Fruit fly (Drosophila melanogaster) whole organism, prepupa: ENCODE results near the gene tup.
A peak's percentile ranks its signal among the peaks of the same experiment; 100 is the strongest.

Experiments used
- CG11294 ChIP-seq: fragments of 200-800 bp; sonication (Bioruptor generic); IDR thresholded peaks from 2 replicates; pipeline ENCODE4 v1.3.6; 2022; ENCODE audit warnings: missing biosample characterization, missing genetic modification characterization
- CG11762 ChIP-seq: fragments of 200-800 bp; sonication (Bioruptor generic); optimal IDR thresholded peaks from 3 replicates; lab custom pipeline; 2016; ENCODE audit warnings: missing biosample characterization, missing genetic modification characterization; ENCODE audit not compliant: insufficient read depth
- CG15336 ChIP-seq: fragments of 200-800 bp; sonication (Bioruptor generic); IDR thresholded peaks from 2 replicates; pipeline ENCODE4 v1.3.6; 2022; ENCODE audit warnings: missing biosample characterization, missing genetic modification characterization
- CG1621 ChIP-seq: fragments of 200-800 bp; sonication (Bioruptor generic); optimal IDR thresholded peaks from 3 replicates; lab custom pipeline; 2018; ENCODE audit warnings: missing biosample characterization, mild to moderate bottlenecking, missing genetic modification characterization
- CG32006 ChIP-seq: fragments of 200-800 bp; sonication (Bioruptor generic); optimal IDR thresholded peaks from 3 replicates; lab custom pipeline; 2017; ENCODE audit warnings: missing biosample characterization, mild to moderate bottlenecking, missing genetic modification characterization
- CG34406 ChIP-seq: fragments of 200-800 bp; sonication (Bioruptor generic); optimal IDR thresholded peaks from 3 replicates; lab custom pipeline; 2016; ENCODE audit warnings: missing biosample characterization, missing genetic modification characterization
- CG4318 ChIP-seq: fragments of 200-800 bp; sonication (Bioruptor generic); optimal IDR thresholded peaks from 3 replicates; lab custom pipeline; 2017; ENCODE audit warnings: missing biosample characterization, mild to moderate bottlenecking, missing genetic modification characterization
- CG6163 ChIP-seq: fragments of 200-800 bp; sonication (Bioruptor generic); IDR thresholded peaks from 3 replicates; pipeline ENCODE4 v1.3.6; 2022; ENCODE audit warnings: missing biosample characterization, missing genetic modification characterization
- CG6792 ChIP-seq: fragments of 200-800 bp; sonication (Bioruptor generic); optimal IDR thresholded peaks from 3 replicates; lab custom pipeline; 2016; ENCODE audit warnings: missing biosample characterization, missing genetic modification characterization
- CG6808 ChIP-seq: fragments of 200-800 bp; sonication (Bioruptor generic); optimal IDR thresholded peaks from 3 replicates; lab custom pipeline; 2017; ENCODE audit warnings: missing biosample characterization, missing genetic modification characterization, mild to moderate bottlenecking, moderate library complexity, missing genetic modification reagents
- CG6854 ChIP-seq: fragments of 200-800 bp; sonication (Bioruptor generic); optimal IDR thresholded peaks from 2 replicates; lab custom pipeline; 2017; ENCODE audit warnings: missing biosample characterization, mild to moderate bottlenecking, missing genetic modification characterization
- CG8119 ChIP-seq: fragments of 200-800 bp; sonication (Bioruptor generic); IDR thresholded peaks from 3 replicates; pipeline ENCODE4 v1.3.6; 2022; ENCODE audit warnings: missing biosample characterization, missing genetic modification characterization
- CG8632 ChIP-seq: fragments of 200-800 bp; sonication (Bioruptor generic); optimal IDR thresholded peaks from 3 replicates; lab custom pipeline; 2016; ENCODE audit warnings: missing biosample characterization, missing genetic modification characterization
- Eip78C ChIP-seq: fragments of 200-800 bp; sonication (Bioruptor generic); peaks from one replicate; lab custom pipeline; 2016; ENCODE audit warnings: missing biosample characterization, missing genetic modification characterization
- Eip93F ChIP-seq: fragments of 200-800 bp; sonication (Bioruptor generic); optimal IDR thresholded peaks from 2 replicates; lab custom pipeline; 2016; ENCODE audit warnings: missing biosample characterization, mild to moderate bottlenecking, missing genetic modification characterization
- Ets21C ChIP-seq: fragments of 200-800 bp; sonication (Bioruptor generic); optimal IDR thresholded peaks from 3 replicates; lab custom pipeline; 2016; ENCODE audit warnings: missing biosample characterization, missing genetic modification characterization
- Ets96B ChIP-seq: fragments of 200-800 bp; optimal IDR thresholded peaks from 2 replicates; lab custom pipeline; 2019; ENCODE audit warnings: missing biosample characterization, mild to moderate bottlenecking, missing genetic modification characterization, moderate library complexity
- Met ChIP-seq: fragments of 200-800 bp; sonication (Bioruptor generic); optimal IDR thresholded peaks from 3 replicates; lab custom pipeline; 2016; ENCODE audit warnings: missing biosample characterization, missing genetic modification characterization
- OdsH ChIP-seq: fragments of 200-800 bp; sonication (Bioruptor generic); optimal IDR thresholded peaks from 3 replicates; lab custom pipeline; 2016; ENCODE audit warnings: missing biosample characterization, missing genetic modification characterization
- achi ChIP-seq: fragments of 200-800 bp; sonication (Bioruptor generic); optimal IDR thresholded peaks from 3 replicates; lab custom pipeline; 2016; ENCODE audit warnings: missing biosample characterization, missing genetic modification characterization
- acj6 ChIP-seq: fragments of 200-800 bp; sonication (Bioruptor generic); optimal IDR thresholded peaks from 3 replicates; lab custom pipeline; 2016; ENCODE audit warnings: missing biosample characterization, missing genetic modification characterization
- dsx ChIP-seq: fragments of 200-800 bp; optimal IDR thresholded peaks from 3 replicates; lab custom pipeline; 2019; ENCODE audit warnings: missing biosample characterization, mild to moderate bottlenecking, missing genetic modification characterization, moderate library complexity; ENCODE audit not compliant: poor library complexity, severe bottlenecking
- fd59A ChIP-seq: fragments of 200-800 bp; sonication (Bioruptor generic); optimal IDR thresholded peaks from 2 replicates; lab custom pipeline; 2017; ENCODE audit warnings: missing biosample characterization, mild to moderate bottlenecking, missing genetic modification characterization, missing genetic modification reagents
- fkh ChIP-seq: fragments of 200-800 bp; sonication (Bioruptor generic); optimal IDR thresholded peaks from 3 replicates; lab custom pipeline; 2017; ENCODE audit warnings: missing biosample characterization, mild to moderate bottlenecking, missing genetic modification characterization, moderate library complexity
- net ChIP-seq: fragments of 200-800 bp; sonication (Bioruptor generic); optimal IDR thresholded peaks from 3 replicates; lab custom pipeline; 2016; ENCODE audit warnings: missing biosample characterization, missing genetic modification characterization
- pdm3 ChIP-seq: fragments of 200-800 bp; sonication (Bioruptor generic); optimal IDR thresholded peaks from 3 replicates; lab custom pipeline; 2016; ENCODE audit warnings: missing biosample characterization, missing genetic modification characterization
- salr ChIP-seq, 2 experiments: fragments of 200-800 bp; sonication (Bioruptor generic); optimal IDR thresholded peaks; 3 replicates each; lab custom pipeline; 2016 to 2018; ENCODE audit warnings: missing biosample characterization in 2 of 2, missing genetic modification characterization in 2 of 2, mild to moderate bottlenecking in 1 of 2
- spab ChIP-seq: fragments of 200-800 bp; sonication (Bioruptor generic); optimal IDR thresholded peaks from 2 replicates; lab custom pipeline; 2017; ENCODE audit warnings: missing biosample characterization, mild to moderate bottlenecking, missing genetic modification characterization, missing genetic modification reagents
- ss ChIP-seq, 2 experiments: fragments of 200-800 bp; sonication (Bioruptor generic); optimal IDR thresholded peaks; 2 replicates in 1 of 2; 3 replicates in 1 of 2; lab custom pipeline; 2017 to 2018; ENCODE audit warnings: mild to moderate bottlenecking in 2 of 2, missing biosample characterization in 2 of 2, missing genetic modification characterization in 2 of 2, moderate library complexity in 1 of 2
- svp ChIP-seq: fragments of 200-800 bp; sonication (Bioruptor generic); peaks from one replicate; lab custom pipeline; 2016; ENCODE audit warnings: missing biosample characterization, missing genetic modification characterization
- vri ChIP-seq: fragments of 200-800 bp; sonication (Bioruptor generic); optimal IDR thresholded peaks from 3 replicates; lab custom pipeline; 2016; ENCODE audit warnings: missing biosample characterization, mild to moderate bottlenecking, missing genetic modification characterization

The tup gene

dm6 chr2L:18871822-18872221 is 9.2 kb downstream of the tup start (continued):
- TF ChIP-seq CG6808 (GFP tag; lab: Kevin White, UChicago) (no peak), acj6 (GFP tag; lab: Kevin White, UChicago) (peak; percentile 1), CG11762 (GFP tag; lab: Kevin White, UChicago) (no peak)

- TF ChIP-seq Ets96B (tag; lab: Kevin White, UChicago): no peak
- no peak for TF ChIP-seq vri (GFP tag; lab: Kevin White, UChicago)
- no peak for TF ChIP-seq CG15336 (GFP tag; lab: Robert Waterston, UW)
- TF ChIP-seq ss (GFP tag; optimal IDR thresholded peaks at IDR 0.05; lab: Kevin White, UChicago): no peak
- no peak for TF ChIP-seq CG4318
- no peak for TF ChIP-seq CG6854
- no peak for TF ChIP-seq svp (GFP tag; lab: Kevin White, UChicago)
- TF ChIP-seq CG6808 (GFP tag; lab: Kevin White, UChicago): no peak
- TF ChIP-seq fkh: no peak
Observed at dm6 chr2L:18867815-18868214, 13.2 kb downstream of the tup start.

dm6 chr2L:18866582-18866981 is 14.5 kb downstream of the tup start:
- peak; percentile 12 for TF ChIP-seq dsx (GFP tag; lab: Kevin White, UChicago)
- TF ChIP-seq ss (GFP tag; optimal IDR thresholded peaks at IDR 0.05; lab: Kevin White, UChicago): peak; percentile 45 to 58
- TF ChIP-seq achi (GFP tag; lab: Kevin White, UChicago): peak; percentile 62
- TF ChIP-seq salr (GFP tag; optimal IDR thresholded peaks at IDR 0.05; lab: Kevin White, UChicago): peak; percentile 32 to 51
- TF ChIP-seq CG11294: no peak
- TF ChIP-seq net (GFP tag; lab: Kevin White, UChicago): peak; percentile 62
- peak; percentile 51; the same call in 1 of the 3 replicates for TF ChIP-seq CG6163 (GFP tag; lab: Robert Waterston, UW)
- TF ChIP-seq fd59A (GFP tag; lab: Kevin White, UChicago): peak; percentile 42
- no peak for TF ChIP-seq Met (GFP tag; lab: Kevin White, UChicago)
- TF ChIP-seq CG1621: peak; percentile 41
- TF ChIP-seq Ets21C (GFP tag; lab: Kevin White, UChicago): no peak
- peak; percentile 1 for TF ChIP-seq CG6808 (GFP tag; lab: Kevin White, UChicago)
- TF ChIP-seq Eip78C (GFP tag; lab: Kevin White, UChicago): no peak
- TF ChIP-seq Eip93F (GFP tag; lab: Kevin White, UChicago): no peak
- peak; percentile 52 for TF ChIP-seq CG34406
- 0 out of 3 replicates have a peak, but pooled peaks have one; percentile 14 for TF ChIP-seq CG8119 (GFP tag; lab: Robert Waterston, UW)
- TF ChIP-seq OdsH (GFP tag; lab: Kevin White, UChicago): peak; percentile 34

- TF ChIP-seq fkh (peak; percentile 50), Eip78C (GFP tag; lab: Kevin White, UChicago) (no peak)
Observed at dm6 chr2L:18864981-18865380, 16.1 kb downstream of the tup start.

- TF ChIP-seq CG6163 (GFP tag; lab: Robert Waterston, UW) (0 out of 3 replicates have a peak, but pooled peaks have one; percentile 6), net (GFP tag; lab: Kevin White, UChicago) (no peak), fkh (peak; percentile 72)
Observed at dm6 chr2L:18864093-18864492, 17.0 kb downstream of the tup start.

dm6 chr2L:18860920-18861319 is 20.1 kb downstream of the tup start:
- TF ChIP-seq Met (GFP tag; lab: Kevin White, UChicago) (no peak), vri (GFP tag; lab: Kevin White, UChicago) (no peak), achi (GFP tag; lab: Kevin White, UChicago) (no peak), CG32006 (no peak), CG8632 (GFP tag; lab: Kevin White, UChicago) (no peak), CG6792 (no peak), pdm3 (GFP tag; lab: Kevin White, UChicago) (no peak), CG34406 (no peak), spab (GFP tag; lab: Kevin White, UChicago) (no peak)
